Worm (Caenorhabditis elegans): ENCODE data around the gene C01G5.25.

Gene C01G5.25

ce11 chrIV:6502725-6503124 is 38.8 kb upstream of the C01G5.25 start (continued):
- TF ChIP-seq daf-19 (GFP tag; conservative IDR thresholded peaks at IDR 0.05) = no peak
- no peak for TF ChIP-seq aly-2 (tag; optimal IDR thresholded peaks at IDR 0.05)

DNA sequence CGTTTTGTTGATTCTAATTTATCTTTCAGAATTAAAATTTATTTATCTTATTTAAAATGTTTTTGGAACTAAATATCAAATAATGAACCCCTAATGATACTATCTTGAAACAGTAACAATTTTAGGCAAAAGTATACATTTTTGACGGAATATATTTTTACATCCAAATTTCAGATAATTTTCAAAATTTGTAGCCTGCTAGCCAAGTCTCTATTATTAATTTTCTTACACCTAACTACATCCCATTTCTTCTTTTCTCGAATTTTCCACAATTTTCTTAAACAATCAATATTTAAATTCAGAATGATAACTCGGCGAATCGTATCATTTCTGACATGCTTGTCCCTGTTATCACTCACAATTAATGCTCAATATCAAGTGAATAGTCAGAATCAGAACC is 35.1 kb upstream of the C01G5.25 start, which contains the start of gene pqn-89:
Gene pqn-89, plus strand, starts transcription at position 301 of the 400 bp plus-strand sequence.
- TF ChIP-seq nhr-48 (tag; optimal IDR thresholded peaks at IDR 0.05) (no peak), daf-16 (GFP tag; optimal IDR thresholded peaks at IDR 0.05) (no peak), daf-16 (tag; optimal IDR thresholded peaks at IDR 0.05) (peak; percentile 81), pha-4 (GFP tag; IDR thresholded peaks at IDR 0.05) (no peak), pha-4 (tag; optimal IDR thresholded peaks at IDR 0.05) (no peak), rbr-2 (tag; optimal IDR thresholded peaks at IDR 0.05) (no peak), attf-4 (tag; optimal IDR thresholded peaks at IDR 0.05) (no peak), cey-2 (tag; optimal IDR thresholded peaks at IDR 0.05; ENCODE audit: borderline replicate concordance, insufficient read depth) (no peak), T26A8.4 (GFP tag; IDR thresholded peaks at IDR 0.05) (no peak)

DNA sequence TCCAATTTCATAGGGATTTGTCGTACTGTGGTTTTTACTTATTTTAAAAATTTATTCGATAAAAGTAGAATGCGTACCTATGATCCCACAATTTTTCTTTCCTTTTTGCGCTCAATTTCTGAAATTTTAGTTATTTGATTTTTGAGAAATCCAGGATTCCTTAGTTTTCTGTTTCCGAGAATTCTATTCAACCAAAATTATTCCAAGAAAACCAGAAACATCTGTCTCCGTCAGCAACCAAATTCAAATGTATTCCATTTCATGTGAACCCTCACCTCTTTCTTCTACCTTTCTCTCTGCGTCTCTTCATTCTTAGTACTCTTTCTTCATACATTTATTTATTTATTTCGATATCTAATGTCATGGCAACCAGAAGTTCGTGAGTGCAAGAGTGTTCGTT is 29.7 kb upstream of the C01G5.25 start:
- TF ChIP-seq zip-11 (GFP tag; IDR thresholded peaks at IDR 0.05) (no peak), ZK337.2 (GFP tag; IDR thresholded peaks at IDR 0.05) (no peak), nhr-25 (tag; optimal IDR thresholded peaks at IDR 0.05; ENCODE audit: borderline replicate concordance, insufficient read depth) (no peak)

ce11 chrIV:6514700-6515099 is 26.8 kb upstream of the C01G5.25 start:
- TF ChIP-seq ceh-44 (GFP tag; IDR thresholded peaks at IDR 0.05) = no peak
- TF ChIP-seq ceh-62 (tag; optimal IDR thresholded peaks at IDR 0.05) = no peak
- TF ChIP-seq F37D6.2 (tag; optimal IDR thresholded peaks at IDR 0.05) = peak; percentile 77
- TF ChIP-seq fkh-10 (GFP tag; optimal IDR thresholded peaks at IDR 0.05) = peak; percentile 32
- peak in 1 of 2 experiments; percentile 80 for TF ChIP-seq unc-62 (GFP tag; optimal IDR thresholded peaks at IDR 0.05 in 1 of 2)
- TF ChIP-seq unc-62 (tag; optimal IDR thresholded peaks at IDR 0.05) = no peak
- TF ChIP-seq nhr-42 (GFP tag; IDR thresholded peaks at IDR 0.05) = no peak
- no peak for TF ChIP-seq tag-97 (GFP tag; IDR thresholded peaks at IDR 0.05)
- TF ChIP-seq nhr-76 (tag; optimal IDR thresholded peaks at IDR 0.05) = no peak
- no peak for TF ChIP-seq mxl-3 (GFP tag; optimal IDR thresholded peaks at IDR 0.05)
- peak in 1 of 2 experiments; percentile 66 for TF ChIP-seq lsy-2 (tag; optimal IDR thresholded peaks at IDR 0.05)
- no peak for TF ChIP-seq dpl-1 (GFP tag; optimal IDR thresholded peaks at IDR 0.05)
- peak; percentile 35 for TF ChIP-seq nhr-48 (tag; optimal IDR thresholded peaks at IDR 0.05)
- TF ChIP-seq aha-1 (tag) = peak; percentile 93
- TF ChIP-seq zip-2 (tag; optimal IDR thresholded peaks at IDR 0.05) = no peak
- no peak for TF ChIP-seq F10B5.3 (tag; optimal IDR thresholded peaks at IDR 0.05)
- peak; percentile 26 for TF ChIP-seq rbr-2 (tag; optimal IDR thresholded peaks at IDR 0.05)
- TF ChIP-seq nhr-11 (tag; optimal IDR thresholded peaks at IDR 0.05) = peak; percentile 69
- no peak for TF ChIP-seq lin-39 (tag; optimal IDR thresholded peaks at IDR 0.05)
- TF ChIP-seq hlh-11 (tag; optimal IDR thresholded peaks at IDR 0.05) = no peak

DNA sequence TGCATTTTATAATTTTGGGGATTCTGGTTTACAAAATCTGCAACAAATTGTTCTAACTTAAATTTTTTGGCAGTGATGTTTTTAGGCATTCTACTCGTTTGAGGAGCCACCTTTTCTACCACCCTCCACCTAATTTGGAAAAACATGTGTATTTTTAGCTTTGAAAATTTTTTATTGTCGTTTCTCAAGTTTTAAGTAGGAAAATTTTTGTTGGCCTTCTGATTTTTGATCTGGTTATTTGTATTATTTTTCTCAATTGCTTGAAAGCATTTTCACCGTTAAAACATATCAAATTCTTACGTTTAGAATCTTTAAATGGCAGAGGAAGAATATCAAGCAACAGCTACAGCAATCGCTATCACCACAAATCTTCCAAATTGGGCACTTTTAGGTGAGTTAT is 23.6 kb upstream of the C01G5.25 start, which contains the start of gene C01G5.7:
Gene C01G5.7, plus strand, starts transcription at position 301 of the 400 bp plus-strand sequence.
- TF ChIP-seq nhr-42 (GFP tag; IDR thresholded peaks at IDR 0.05) (no peak), dve-1 (tag; optimal IDR thresholded peaks at IDR 0.05; ENCODE audit: insufficient read depth) (no peak), R02D3.7 (tag; optimal IDR thresholded peaks at IDR 0.05) (no peak)

- TF ChIP-seq ceh-28 (tag; optimal IDR thresholded peaks at IDR 0.05) (no peak), dmd-6 (GFP tag; IDR thresholded peaks at IDR 0.05) (no peak), rbr-2 (tag; optimal IDR thresholded peaks at IDR 0.05) (no peak), hlh-11 (tag; optimal IDR thresholded peaks at IDR 0.05) (no peak), set-16 (GFP tag; IDR thresholded peaks at IDR 0.05) (no peak), nhr-25 (tag; optimal IDR thresholded peaks at IDR 0.05; ENCODE audit: borderline replicate concordance, insufficient read depth) (no peak), attf-4 (tag; optimal IDR thresholded peaks at IDR 0.05) (no peak), dmd-9 (GFP tag; IDR thresholded peaks at IDR 0.05) (no peak), nhr-76 (tag; optimal IDR thresholded peaks at IDR 0.05) (no peak), ceh-32 (tag; optimal IDR thresholded peaks at IDR 0.05; ENCODE audit: poor library complexity) (no peak), ztf-7 (tag; optimal IDR thresholded peaks at IDR 0.05) (no peak), fos-1 (tag; optimal IDR thresholded peaks at IDR 0.05) (no peak)
Observed at ce11 chrIV:6519593-6519992, 21.9 kb upstream of the C01G5.25 start, which contains the start of gene C01G5.9. C01G5.9 (plus strand) TSS chrIV:6519893.

Data from whole organism, L4 larva.